Worm (Caenorhabditis elegans) whole organism, L3 larva: ENCODE data around the gene pdi-6.

ENCODE experiments used
- R02D3.7 ChIP-seq: fragments of 150-350 bp; optimal IDR thresholded peaks from 2 replicates; lab custom pipeline; 2014; ENCODE audit warnings: missing biosample characterization, missing genetic modification characterization
- ZK546.5 ChIP-seq: sonication (generic microtip); optimal IDR thresholded peaks from 2 replicates; lab custom pipeline; 2017; ENCODE audit warnings: missing biosample characterization, missing genetic modification characterization
- aly-2 ChIP-seq: fragments of 150-350 bp; optimal IDR thresholded peaks from 2 replicates; lab custom pipeline; 2014; ENCODE audit warnings: missing biosample characterization, missing genetic modification characterization
- ama-1 ChIP-seq: fragments of 150-350 bp; optimal IDR thresholded peaks from 2 replicates; lab custom pipeline; 2018
- ceh-16 ChIP-seq: sonication (generic microtip); optimal IDR thresholded peaks from 2 replicates; lab custom pipeline; 2017; ENCODE audit warnings: missing biosample characterization, missing genetic modification characterization
- ceh-28 ChIP-seq: fragments of 150-350 bp; optimal IDR thresholded peaks from 2 replicates; lab custom pipeline; 2014; ENCODE audit warnings: missing biosample characterization, missing genetic modification reagents, missing genetic modification characterization
- ceh-9 ChIP-seq: sonication (generic microtip); optimal IDR thresholded peaks from 2 replicates; lab custom pipeline; 2018; ENCODE audit warnings: missing biosample characterization, missing genetic modification characterization
- daf-12 ChIP-seq: fragments of 150-350 bp; optimal IDR thresholded peaks from 2 replicates; lab custom pipeline; 2014; ENCODE audit warnings: missing biosample characterization, missing genetic modification reagents, missing genetic modification characterization
- egl-27 ChIP-seq: sonication (generic microtip); optimal IDR thresholded peaks from 4 replicates; lab custom pipeline; 2017; ENCODE audit warnings: missing biosample characterization, missing genetic modification reagents, missing genetic modification characterization
- egl-5 ChIP-seq: fragments of 150-350 bp; optimal IDR thresholded peaks from 2 replicates; lab custom pipeline; 2017; ENCODE audit warnings: missing biosample characterization, missing genetic modification reagents, missing genetic modification characterization, inconsistent platforms
- elt-2 ChIP-seq: sonication (generic microtip); optimal IDR thresholded peaks from 2 replicates; lab custom pipeline; 2016; ENCODE audit warnings: missing genetic modification reagents, mild to moderate bottlenecking, missing genetic modification characterization, missing compliant biosample characterization
- elt-3 ChIP-seq, 3 experiments: fragments of 150-350 bp in 1 of 3; sonication (generic microtip) in 2 of 3; optimal IDR thresholded peaks; 2 replicates in 2 of 3; 4 replicates in 1 of 3; lab custom pipeline; 2014 to 2017; ENCODE audit warnings: missing biosample characterization in 3 of 3, missing genetic modification characterization in 3 of 3
- eor-1 ChIP-seq, 2 experiments: fragments of 150-350 bp; optimal IDR thresholded peaks; 2 replicates each; lab custom pipeline; 2014 to 2018; ENCODE audit warnings: missing biosample characterization in 2 of 2, missing genetic modification characterization in 2 of 2
- fkh-10 ChIP-seq: sonication (generic microtip); optimal IDR thresholded peaks from 2 replicates; lab custom pipeline; 2017; ENCODE audit warnings: missing biosample characterization, missing genetic modification reagents, missing genetic modification characterization
- fos-1 ChIP-seq: fragments of 150-350 bp; optimal IDR thresholded peaks from 2 replicates; lab custom pipeline; 2014; ENCODE audit warnings: missing biosample characterization, missing genetic modification characterization
- hmg-11 ChIP-seq: sonication (generic microtip); optimal IDR thresholded peaks from 2 replicates; lab custom pipeline; 2016; ENCODE audit warnings: missing genetic modification characterization, missing compliant biosample characterization
- jun-1 ChIP-seq: fragments of 150-350 bp; optimal IDR thresholded peaks from 2 replicates; lab custom pipeline; 2014; ENCODE audit warnings: missing biosample characterization, missing genetic modification reagents, missing genetic modification characterization
- lin-15B ChIP-seq: fragments of 150-350 bp; optimal IDR thresholded peaks from 2 replicates; lab custom pipeline; 2014; ENCODE audit warnings: missing biosample characterization, missing genetic modification characterization
- lin-39 ChIP-seq: fragments of 150-350 bp; optimal IDR thresholded peaks from 2 replicates; lab custom pipeline; 2018; ENCODE audit warnings: missing biosample characterization, missing genetic modification reagents, missing genetic modification characterization
- lsy-12 ChIP-seq: sonication (generic microtip); optimal IDR thresholded peaks from 2 replicates; lab custom pipeline; 2016; ENCODE audit warnings: mild to moderate bottlenecking, missing genetic modification characterization, missing compliant biosample characterization
- mdl-1 ChIP-seq: fragments of 150-350 bp; optimal IDR thresholded peaks from 2 replicates; lab custom pipeline; 2014; ENCODE audit warnings: missing biosample characterization, missing genetic modification characterization
- mml-1 ChIP-seq: fragments of 150-350 bp; sonication (generic microtip); optimal IDR thresholded peaks from 3 replicates; lab custom pipeline; 2014; ENCODE audit warnings: missing biosample characterization, missing genetic modification characterization
- nfya-1 ChIP-seq: sonication (generic microtip); optimal IDR thresholded peaks from 2 replicates; lab custom pipeline; 2017; ENCODE audit warnings: missing genetic modification characterization, mild to moderate bottlenecking, missing compliant biosample characterization, antibody characterized with exemption, moderate library complexity; ENCODE audit not compliant: insufficient read depth
- nhr-11 ChIP-seq: fragments of 150-350 bp; optimal IDR thresholded peaks from 2 replicates; lab custom pipeline; 2014; ENCODE audit warnings: missing biosample characterization, missing genetic modification characterization
- nhr-12 ChIP-seq: fragments of 150-350 bp; optimal IDR thresholded peaks from 2 replicates; lab custom pipeline; 2014; ENCODE audit warnings: missing biosample characterization, missing genetic modification characterization
- nhr-23 ChIP-seq: fragments of 150-350 bp; optimal IDR thresholded peaks from 2 replicates; lab custom pipeline; 2014; ENCODE audit warnings: missing biosample characterization, missing genetic modification reagents, missing genetic modification characterization
- nhr-237 ChIP-seq: fragments of 150-350 bp; optimal IDR thresholded peaks from 2 replicates; lab custom pipeline; 2014; ENCODE audit warnings: missing biosample characterization, missing genetic modification characterization
- nhr-25 ChIP-seq: sonication (generic microtip); optimal IDR thresholded peaks from 2 replicates; lab custom pipeline; 2017; ENCODE audit warnings: missing biosample characterization, missing genetic modification characterization
- nhr-28 ChIP-seq: fragments of 150-350 bp; optimal IDR thresholded peaks from 2 replicates; lab custom pipeline; 2014; ENCODE audit warnings: missing biosample characterization, missing genetic modification characterization
- nhr-43 ChIP-seq: sonication (generic microtip); optimal IDR thresholded peaks from 2 replicates; lab custom pipeline; 2016; ENCODE audit warnings: mild to moderate bottlenecking, missing genetic modification characterization, missing compliant biosample characterization; ENCODE audit not compliant: poor library complexity, severe bottlenecking
- nhr-67 ChIP-seq: fragments of 150-350 bp; optimal IDR thresholded peaks from 2 replicates; lab custom pipeline; 2014; ENCODE audit warnings: missing biosample characterization, missing genetic modification characterization
- nhr-76 ChIP-seq: fragments of 150-350 bp; sonication (generic microtip); optimal IDR thresholded peaks from 5 replicates; lab custom pipeline; 2014; ENCODE audit warnings: missing biosample characterization, missing genetic modification characterization
- nhr-77 ChIP-seq: fragments of 150-350 bp; optimal IDR thresholded peaks from 2 replicates; lab custom pipeline; 2014; ENCODE audit warnings: missing biosample characterization, missing genetic modification characterization
- pha-4 ChIP-seq: fragments of 150-350 bp; optimal IDR thresholded peaks from 2 replicates; lab custom pipeline; 2014; ENCODE audit warnings: missing biosample characterization, missing genetic modification reagents, missing genetic modification characterization
- pqm-1 ChIP-seq: fragments of 150-350 bp; optimal IDR thresholded peaks from 2 replicates; lab custom pipeline; 2017; ENCODE audit warnings: missing biosample characterization, missing genetic modification characterization, inconsistent platforms
- skn-1 ChIP-seq: fragments of 150-350 bp; optimal IDR thresholded peaks from 2 replicates; lab custom pipeline; 2014; ENCODE audit warnings: missing biosample characterization, missing genetic modification characterization
- snpc-4 ChIP-seq: fragments of 150-350 bp; optimal IDR thresholded peaks from 2 replicates; lab custom pipeline; 2014; ENCODE audit warnings: missing biosample characterization, missing genetic modification characterization
- tbx-2 ChIP-seq: sonication (generic microtip); optimal IDR thresholded peaks from 2 replicates; lab custom pipeline; 2016; ENCODE audit warnings: mild to moderate bottlenecking, missing genetic modification characterization, missing compliant biosample characterization
- unc-62 ChIP-seq: fragments of 150-350 bp; sonication (generic microtip); optimal IDR thresholded peaks from 4 replicates; lab custom pipeline; 2014; ENCODE audit warnings: missing biosample characterization, missing genetic modification reagents, missing genetic modification characterization
- zag-1 ChIP-seq: fragments of 150-350 bp; optimal IDR thresholded peaks from 2 replicates; lab custom pipeline; 2014; ENCODE audit warnings: missing biosample characterization, missing genetic modification characterization
- ztf-11 ChIP-seq: fragments of 150-350 bp; optimal IDR thresholded peaks from 2 replicates; lab custom pipeline; 2014; ENCODE audit warnings: missing biosample characterization, missing genetic modification characterization
- ztf-4 ChIP-seq: fragments of 150-350 bp; optimal IDR thresholded peaks from 2 replicates; lab custom pipeline; 2014; ENCODE audit warnings: missing biosample characterization, missing genetic modification characterization

pdi-6 gene

ce11 chrX:7116896-7117295 is 48.5 kb upstream of the pdi-6 start, which contains the start of gene hen-1:
TSS of gene hen-1 (minus strand) at chrX:7116996.
- TF ChIP-seq egl-5 (tag; lab: Kevin White, UChicago) (no peak), nhr-28 (tag; lab: Kevin White, UChicago) (no peak)
- TF ChIP-seq, all 47 proteins: peak for 0

- TF ChIP-seq mml-1 (tag; lab: Kevin White, UChicago) (no peak), elt-3 (tag; optimal IDR thresholded peaks at IDR 0.05; lab: Kevin White, UChicago) (no peak), ztf-4 (tag; lab: Kevin White, UChicago) (no peak), hmg-11 (tag; lab: Kevin White, UChicago) (no peak), pha-4 (tag; lab: Kevin White, UChicago) (no peak), skn-1 (tag; lab: Kevin White, UChicago) (no peak), nhr-28 (tag; lab: Kevin White, UChicago) (no peak), nhr-67 (tag; lab: Kevin White, UChicago) (no peak), ZK546.5 (tag; lab: Kevin White, UChicago) (no peak), nhr-11 (tag; lab: Kevin White, UChicago) (no peak), egl-5 (tag; lab: Kevin White, UChicago) (no peak), nhr-237 (tag; lab: Kevin White, UChicago) (no peak), ztf-11 (tag; lab: Kevin White, UChicago) (no peak)
- TF ChIP-seq, all 47 proteins: peak for 0
These were observed 44.2 kb upstream of the pdi-6 start, which contains the start of gene C36B7.1 for ce11 chrX:7112589-7112988. TSS of gene C36B7.1 (plus strand) at chrX:7112889.

- TF ChIP-seq egl-5 (tag; lab: Kevin White, UChicago) (no peak), R02D3.7 (no peak), daf-12 (tag; lab: Kevin White, UChicago) (no peak), fkh-10 (no peak), ceh-9 (tag; lab: Kevin White, UChicago) (no peak), eor-1 (tag; optimal IDR thresholded peaks at IDR 0.05; lab: Kevin White, UChicago) (no peak), fos-1 (no peak), pqm-1 (tag; lab: Kevin White, UChicago) (no peak), ZK546.5 (tag; lab: Kevin White, UChicago) (no peak), snpc-4 (tag; lab: Kevin White, UChicago) (no peak), elt-3 (tag; optimal IDR thresholded peaks at IDR 0.05; lab: Kevin White, UChicago) (no peak)
- TF ChIP-seq, all 47 proteins: peak for 0
These were observed 37.7 kb upstream of the pdi-6 start, which contains the start of gene C36B7.2 for ce11 chrX:7106103-7106502. TSS of gene C36B7.2 (plus strand) at chrX:7106403.

ce11 chrX:7101477-7101876 is 33.1 kb upstream of the pdi-6 start, which contains the start of gene C36B7.3:
TSS of gene C36B7.3 (plus strand) at chrX:7101777.
- no peak for TF ChIP-seq ZK546.5 (tag; lab: Kevin White, UChicago)
- TF ChIP-seq mdl-1: no peak
- no peak for TF ChIP-seq nhr-12 (tag; lab: Kevin White, UChicago)
- TF ChIP-seq unc-62: no peak
- no peak for TF ChIP-seq zag-1 (tag; lab: Kevin White, UChicago)
- no peak for TF ChIP-seq mml-1 (tag; lab: Kevin White, UChicago)
- no peak for TF ChIP-seq ceh-28 (tag; lab: Kevin White, UChicago)
- TF ChIP-seq nhr-67 (tag; lab: Kevin White, UChicago): no peak
- no peak for TF ChIP-seq lin-39 (tag; lab: Kevin White, UChicago)
- TF ChIP-seq lin-15B (tag; lab: Kevin White, UChicago): no peak
- no peak for TF ChIP-seq nhr-77
- no peak for TF ChIP-seq nfya-1 (tag; lab: Kevin White, UChicago)
- TF ChIP-seq nhr-28 (tag; lab: Kevin White, UChicago): no peak
- TF ChIP-seq nhr-76 (tag; lab: Kevin White, UChicago): no peak
- TF ChIP-seq egl-27 (tag; lab: Kevin White, UChicago): no peak
- no peak for TF ChIP-seq tbx-2 (tag; lab: Kevin White, UChicago)
- TF ChIP-seq nhr-43 (tag; lab: Kevin White, UChicago): no peak
- TF ChIP-seq eor-1 (tag; optimal IDR thresholded peaks at IDR 0.05; lab: Kevin White, UChicago): no peak
- TF ChIP-seq fos-1: no peak

ce11 chrX:7100290-7100689 is 31.9 kb upstream of the pdi-6 start, which contains the start of gene C36B7.6:
TSS of gene C36B7.6 (minus strand) at chrX:7100338.
- TF ChIP-seq mml-1 (tag; lab: Kevin White, UChicago) (no peak), pha-4 (tag; lab: Kevin White, UChicago) (no peak), tbx-2 (tag; lab: Kevin White, UChicago) (no peak), nhr-67 (tag; lab: Kevin White, UChicago) (no peak), R02D3.7 (no peak), nhr-12 (tag; lab: Kevin White, UChicago) (no peak), nhr-11 (tag; lab: Kevin White, UChicago) (no peak), ZK546.5 (tag; lab: Kevin White, UChicago) (no peak), lin-15B (tag; lab: Kevin White, UChicago) (peak; percentile 49), nhr-23 (tag; lab: Kevin White, UChicago) (peak; percentile 36), ceh-16 (tag; lab: Kevin White, UChicago) (no peak), nhr-25 (tag; lab: Kevin White, UChicago) (peak; percentile 52), elt-2 (tag; lab: Kevin White, UChicago) (peak; percentile 36), unc-62 (no peak), jun-1 (no peak), ama-1 (lab: Kevin White, UChicago) (no peak), elt-3 (tag; optimal IDR thresholded peaks at IDR 0.05; lab: Kevin White, UChicago) (no peak), hmg-11 (tag; lab: Kevin White, UChicago) (no peak), fkh-10 (no peak), snpc-4 (tag; lab: Kevin White, UChicago) (peak; percentile 17), pqm-1 (tag; lab: Kevin White, UChicago) (peak; percentile 30), egl-27 (tag; lab: Kevin White, UChicago) (no peak), lsy-12 (tag; lab: Kevin White, UChicago) (no peak), aly-2 (tag; lab: Kevin White, UChicago) (no peak), ceh-28 (tag; lab: Kevin White, UChicago) (no peak)
